Worm (Caenorhabditis elegans) whole organism, late embryonic: ENCODE measurements around the gene F32D1.7.

ENCODE experiments used
- ceh-19 ChIP-seq: fragments of 200-800 bp; sonication (Bioruptor generic); optimal IDR thresholded peaks from 2 replicates; lab custom pipeline; 2018; ENCODE audit warnings: mild to moderate bottlenecking, missing genetic modification characterization, missing compliant biosample characterization
- che-1 ChIP-seq: sonication (generic microtip); optimal IDR thresholded peaks from 2 replicates; lab custom pipeline; 2016; ENCODE audit warnings: mild to moderate bottlenecking, missing genetic modification characterization, missing compliant biosample characterization
- dve-1 ChIP-seq: sonication (generic microtip); optimal IDR thresholded peaks from 2 replicates; lab custom pipeline; 2017; ENCODE audit warnings: antibody characterized with exemption, mild to moderate bottlenecking, missing genetic modification characterization, missing compliant biosample characterization
- elt-4 ChIP-seq: sonication (generic microtip); optimal IDR thresholded peaks from 2 replicates; lab custom pipeline; 2016; ENCODE audit warnings: missing genetic modification characterization, missing compliant biosample characterization
- fax-1 ChIP-seq: sonication (generic microtip); optimal IDR thresholded peaks from 2 replicates; lab custom pipeline; 2016; ENCODE audit warnings: missing genotype, missing genetic modification characterization, missing compliant biosample characterization
- fkh-10 ChIP-seq: fragments of 150-350 bp; optimal IDR thresholded peaks from 2 replicates; lab custom pipeline; 2014; ENCODE audit warnings: missing biosample characterization, missing genetic modification reagents, missing genetic modification characterization
- nhr-11 ChIP-seq: fragments of 150-350 bp; optimal IDR thresholded peaks from 2 replicates; lab custom pipeline; 2014; ENCODE audit warnings: missing biosample characterization, missing genetic modification characterization
- npax-4 ChIP-seq: sonication (generic microtip); optimal IDR thresholded peaks from 2 replicates; lab custom pipeline; 2016; ENCODE audit warnings: missing genetic modification characterization, missing compliant biosample characterization
- pha-4 ChIP-seq: fragments of 150-350 bp; optimal IDR thresholded peaks from 2 replicates; lab custom pipeline; 2018; ENCODE audit warnings: missing biosample characterization, missing genetic modification reagents, missing genetic modification characterization
- pqm-1 ChIP-seq: sonication (generic microtip); optimal IDR thresholded peaks from 2 replicates; lab custom pipeline; 2016; ENCODE audit warnings: missing genetic modification characterization, missing compliant biosample characterization
- sox-2 ChIP-seq: fragments of 200-800 bp; sonication (Bioruptor generic); IDR thresholded peaks from 2 replicates; pipeline ENCODE4 v1.3.6; 2022; ENCODE audit warnings: missing genetic modification reagents, missing genetic modification characterization, missing compliant biosample characterization
- sox-4 ChIP-seq: sonication (generic microtip); optimal IDR thresholded peaks from 2 replicates; lab custom pipeline; 2017; ENCODE audit warnings: mild to moderate bottlenecking, missing genetic modification characterization, inconsistent platforms, missing compliant biosample characterization
- ttx-3 ChIP-seq: sonication (generic microtip); optimal IDR thresholded peaks from 2 replicates; lab custom pipeline; 2016; ENCODE audit warnings: missing genetic modification reagents, missing genetic modification characterization, missing compliant biosample characterization
- unc-55 ChIP-seq: sonication (generic microtip); optimal IDR thresholded peaks from 2 replicates; lab custom pipeline; 2017; ENCODE audit warnings: missing biosample characterization, missing genetic modification reagents, missing genetic modification characterization

ce11 chrV:4400118-4400517, 24.1 kb upstream of the F32D1.7 start, which contains the start of gene F13A2.4:
- no peak for TF ChIP-seq sox-4 (tag; lab: Kevin White, UChicago)
- TF ChIP-seq ttx-3 (tag; lab: Kevin White, UChicago) = no peak
- TF ChIP-seq elt-4 (tag; lab: Kevin White, UChicago) = no peak
- TF ChIP-seq pha-4 = no peak
- no peak for TF ChIP-seq ceh-19 (GFP tag; lab: Kevin White, UChicago)
- no peak for TF ChIP-seq sox-2
- no peak for TF ChIP-seq unc-55 (GFP tag; lab: Kevin White, UChicago)
- no peak for TF ChIP-seq nhr-11 (tag; lab: Kevin White, UChicago)
- TF ChIP-seq pqm-1 (tag; lab: Kevin White, UChicago) = no peak
- TF ChIP-seq npax-4 (tag; lab: Kevin White, UChicago) = no peak
- no peak for TF ChIP-seq dve-1 (tag; lab: Kevin White, UChicago)
- no peak for TF ChIP-seq fax-1 (tag; lab: Kevin White, UChicago)
- TF ChIP-seq che-1 (tag; lab: Kevin White, UChicago) = no peak
- no peak for TF ChIP-seq fkh-10
